Worm (Caenorhabditis elegans): ENCODE measurements around the gene Y113G7B.12.

The Y113G7B.12 gene

DNA sequence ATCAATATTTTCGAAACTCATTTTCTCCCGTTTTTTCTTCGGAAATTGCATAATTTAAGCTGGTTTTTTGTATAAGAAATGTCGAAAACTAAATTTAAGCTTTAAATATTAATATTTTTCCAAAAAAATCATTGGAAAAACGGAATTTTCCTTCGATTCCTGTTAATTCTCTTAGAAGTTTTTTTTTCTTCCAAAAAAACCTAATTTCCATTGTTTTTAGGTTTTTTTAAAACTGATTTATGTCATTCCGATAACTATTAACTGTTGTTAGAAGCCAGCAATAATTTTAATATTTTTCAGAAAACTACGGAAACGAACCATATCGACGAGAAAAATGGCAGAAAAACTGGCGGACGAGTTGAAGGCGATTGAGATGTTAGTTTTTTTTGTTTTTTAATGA lies 11.2 kb downstream of the Y113G7B.12 start, which contains the start of gene fbxa-114:
fbxa-114 (plus strand) TSS at position 301 of the 400 bp plus-strand sequence.
- TF ChIP-seq pqm-1 (tag; optimal IDR thresholded peaks at IDR 0.05), result no peak
- no peak for TF ChIP-seq nhr-28 (tag; optimal IDR thresholded peaks at IDR 0.05)
- no peak for TF ChIP-seq jun-1 (tag; optimal IDR thresholded peaks at IDR 0.05)
- no peak for TF ChIP-seq pha-4 (tag; optimal IDR thresholded peaks at IDR 0.05)
- TF ChIP-seq unc-39 (tag; optimal IDR thresholded peaks at IDR 0.05), result no peak

DNA sequence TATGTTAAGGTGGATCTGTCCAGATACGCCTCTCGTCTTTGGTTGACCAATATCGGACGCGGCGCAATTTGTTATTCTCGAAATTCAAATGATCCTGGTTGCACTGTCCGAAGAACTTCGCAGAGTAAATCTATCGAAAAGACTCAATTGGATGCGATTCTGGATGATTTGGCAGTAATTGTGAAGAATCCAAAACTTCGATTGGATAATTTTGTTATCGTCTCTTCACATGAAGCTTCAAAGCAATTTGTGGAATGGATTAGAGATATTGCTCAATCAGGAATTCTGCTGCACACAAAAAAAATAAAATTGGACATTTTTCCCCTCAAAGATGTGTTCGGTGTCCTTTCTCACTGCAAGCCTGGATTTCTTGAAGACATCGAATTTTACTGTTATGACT lies 12.8 kb downstream of the Y113G7B.12 start:
- TF ChIP-seq elt-3 (tag; optimal IDR thresholded peaks at IDR 0.05) (no peak), hmg-11 (tag; optimal IDR thresholded peaks at IDR 0.05) (no peak), ztf-11 (tag; optimal IDR thresholded peaks at IDR 0.05) (no peak), nhr-237 (tag; optimal IDR thresholded peaks at IDR 0.05) (no peak), ceh-16 (tag; optimal IDR thresholded peaks at IDR 0.05) (no peak), unc-39 (tag; optimal IDR thresholded peaks at IDR 0.05) (no peak), nfya-1 (tag; optimal IDR thresholded peaks at IDR 0.05; ENCODE audit: insufficient read depth) (no peak), pqm-1 (tag; optimal IDR thresholded peaks at IDR 0.05) (no peak), fos-1 (tag; optimal IDR thresholded peaks at IDR 0.05) (no peak), eor-1 (tag; optimal IDR thresholded peaks at IDR 0.05) (no peak), egl-5 (tag; optimal IDR thresholded peaks at IDR 0.05) (no peak), tbx-2 (tag; optimal IDR thresholded peaks at IDR 0.05) (no peak)

ce11 chrV:20198954-20199353 lies 13.5 kb downstream of the Y113G7B.12 start, which contains the start of gene fog-2:
Gene fog-2, plus strand, starts transcription at chrV:20199254.
- TF ChIP-seq mml-1 (tag; optimal IDR thresholded peaks at IDR 0.05) (no peak), ztf-11 (tag; optimal IDR thresholded peaks at IDR 0.05) (no peak), nfya-1 (tag; optimal IDR thresholded peaks at IDR 0.05; ENCODE audit: insufficient read depth) (no peak), ceh-28 (tag; optimal IDR thresholded peaks at IDR 0.05) (no peak), ztf-4 (tag; optimal IDR thresholded peaks at IDR 0.05) (no peak), sea-2 (GFP tag; optimal IDR thresholded peaks at IDR 0.05) (no peak), ZK546.5 (tag; optimal IDR thresholded peaks at IDR 0.05) (no peak), elt-1 (tag; optimal IDR thresholded peaks at IDR 0.05) (no peak), ceh-16 (tag; optimal IDR thresholded peaks at IDR 0.05) (no peak), nhr-11 (tag; optimal IDR thresholded peaks at IDR 0.05) (no peak), R02D3.7 (tag; optimal IDR thresholded peaks at IDR 0.05) (no peak), nhr-23 (tag; optimal IDR thresholded peaks at IDR 0.05) (no peak), jun-1 (tag; optimal IDR thresholded peaks at IDR 0.05) (no peak), eor-1 (tag; optimal IDR thresholded peaks at IDR 0.05) (no peak), snpc-4 (tag; optimal IDR thresholded peaks at IDR 0.05) (no peak), ama-1 (optimal IDR thresholded peaks at IDR 0.05) (no peak), nhr-237 (tag; optimal IDR thresholded peaks at IDR 0.05) (no peak), skn-1 (tag; optimal IDR thresholded peaks at IDR 0.05) (no peak), lin-15B (tag; optimal IDR thresholded peaks at IDR 0.05) (no peak), lsy-12 (tag; optimal IDR thresholded peaks at IDR 0.05) (no peak)

- TF ChIP-seq daf-12 (tag; optimal IDR thresholded peaks at IDR 0.05), result no peak
- TF ChIP-seq lin-15B (tag; optimal IDR thresholded peaks at IDR 0.05), result no peak
- no peak for TF ChIP-seq hmg-11 (tag; optimal IDR thresholded peaks at IDR 0.05)
- TF ChIP-seq ceh-28 (tag; optimal IDR thresholded peaks at IDR 0.05), result no peak
- no peak for TF ChIP-seq nhr-237 (tag; optimal IDR thresholded peaks at IDR 0.05)
- no peak for TF ChIP-seq mml-1 (tag; optimal IDR thresholded peaks at IDR 0.05)
- no peak for TF ChIP-seq pha-4 (tag; optimal IDR thresholded peaks at IDR 0.05)
- TF ChIP-seq skn-1 (tag; optimal IDR thresholded peaks at IDR 0.05), result no peak
- TF ChIP-seq ztf-4 (tag; optimal IDR thresholded peaks at IDR 0.05), result no peak
- TF ChIP-seq elt-3 (tag; optimal IDR thresholded peaks at IDR 0.05), result no peak
- TF ChIP-seq nhr-11 (tag; optimal IDR thresholded peaks at IDR 0.05), result no peak
- TF ChIP-seq fkh-10 (GFP tag; optimal IDR thresholded peaks at IDR 0.05), result no peak
- no peak for TF ChIP-seq nfya-1 (tag; optimal IDR thresholded peaks at IDR 0.05; ENCODE audit: insufficient read depth)
Observed at ce11 chrV:20196671-20197070, 15.8 kb downstream of the Y113G7B.12 start, which contains the start of gene ftr-1. Gene ftr-1, plus strand, starts transcription at chrV:20196971.

- TF ChIP-seq jun-1 (tag; optimal IDR thresholded peaks at IDR 0.05), result no peak
- peak; percentile 21 for TF ChIP-seq nhr-11 (tag; optimal IDR thresholded peaks at IDR 0.05)
- no peak for TF ChIP-seq nhr-237 (tag; optimal IDR thresholded peaks at IDR 0.05)
- TF ChIP-seq elt-1 (tag; optimal IDR thresholded peaks at IDR 0.05), result no peak
- TF ChIP-seq nhr-25 (tag; optimal IDR thresholded peaks at IDR 0.05), result no peak
- no peak for TF ChIP-seq nhr-77 (tag; optimal IDR thresholded peaks at IDR 0.05)
- TF ChIP-seq snpc-4 (tag; optimal IDR thresholded peaks at IDR 0.05), result no peak
Observed at ce11 chrV:20195451-20196036, 16.9 kb downstream of the Y113G7B.12 start, which contains the start of the genes srh-217 and Y113G7B.28. Gene srh-217, minus strand, starts transcription at chrV:20195551. Gene Y113G7B.28, plus strand, starts transcription at chrV:20195986.

All from whole organism, L3 larva.